Worm (Caenorhabditis elegans): ENCODE results near the gene C14A4.8.

Gene C14A4.8

ce11 chrII:10598970-10599369 is 1.0 kb upstream of the C14A4.8 start, which contains the start of gene C14A4.9:
Gene C14A4.9 (plus strand): TSS chrII:10599337.
- no peak for TF ChIP-seq F52B5.7 (tag; optimal IDR thresholded peaks at IDR 0.05)
- TF ChIP-seq D2030.7 (GFP tag; IDR thresholded peaks at IDR 0.05), result no peak
- TF ChIP-seq dpl-1 (GFP tag; optimal IDR thresholded peaks at IDR 0.05), result no peak
- no peak for TF ChIP-seq nfya-1 (tag; optimal IDR thresholded peaks at IDR 0.05; ENCODE audit: borderline replicate concordance, insufficient read depth)
- no peak for TF ChIP-seq mcd-1 (GFP tag; IDR thresholded peaks at IDR 0.05)
- TF ChIP-seq nhr-80 (tag; optimal IDR thresholded peaks at IDR 0.05), result no peak
- TF ChIP-seq ztf-18 (tag; optimal IDR thresholded peaks at IDR 0.05), result no peak
- no peak for TF ChIP-seq T07F8.4 (tag; optimal IDR thresholded peaks at IDR 0.05)
- TF ChIP-seq Y56A3A.18 (GFP tag; IDR thresholded peaks at IDR 0.05), result no peak
- TF ChIP-seq F57C9.4 (tag; optimal IDR thresholded peaks at IDR 0.05), result no peak
- TF ChIP-seq dpff-1 (tag; optimal IDR thresholded peaks at IDR 0.05), result no peak

ce11 chrII:10596462-10596861 is 1.5 kb downstream of the C14A4.8 start, which contains the start of gene C14A4.7:
Gene C14A4.7 (minus strand): TSS chrII:10596562.
- TF ChIP-seq F22D6.2 (tag; optimal IDR thresholded peaks at IDR 0.05), result no peak
- no peak for TF ChIP-seq Y53G8AR.9 (GFP tag; conservative IDR thresholded peaks at IDR 0.05)
- TF ChIP-seq snpc-1.3 (tag; optimal IDR thresholded peaks at IDR 0.05; ENCODE audit: insufficient read depth), result no peak
- no peak for TF ChIP-seq bed-1 (GFP tag; IDR thresholded peaks at IDR 0.05)
- peak; percentile 23 for TF ChIP-seq nhr-80 (tag; optimal IDR thresholded peaks at IDR 0.05)

- TF ChIP-seq Y53F4B.3 (GFP tag; IDR thresholded peaks at IDR 0.05), result no peak
- no peak for TF ChIP-seq nhr-27 (tag; optimal IDR thresholded peaks at IDR 0.05)
- no peak for TF ChIP-seq chd-7 (tag; optimal IDR thresholded peaks at IDR 0.05)
- TF ChIP-seq nhr-80 (tag; optimal IDR thresholded peaks at IDR 0.05), result peak; percentile 72
- TF ChIP-seq egl-18 (GFP tag; IDR thresholded peaks at IDR 0.05), result no peak
- TF ChIP-seq ceh-100 (GFP tag; IDR thresholded peaks at IDR 0.05), result no peak
- TF ChIP-seq tbp1 (GFP tag; optimal IDR thresholded peaks at IDR 0.05), result no peak
- TF ChIP-seq athp-1 (tag; optimal IDR thresholded peaks at IDR 0.05), result no peak
- TF ChIP-seq dox-1 (GFP tag; IDR thresholded peaks at IDR 0.05), result 0 out of 2 replicates have a peak, but pooled peaks have one; percentile 28
- TF ChIP-seq snpc-3.4 (tag; optimal IDR thresholded peaks at IDR 0.05), result no peak
- no peak for TF ChIP-seq F57A8.1 (GFP tag; optimal IDR thresholded peaks at IDR 0.05)
Observed at ce11 chrII:10594758-10595157, 3.2 kb downstream of the C14A4.8 start, which contains the start of gene C14A4.6. Gene C14A4.6 (minus strand): TSS chrII:10594776.

- TF ChIP-seq lin-40 (tag; optimal IDR thresholded peaks at IDR 0.05) (no peak), snpc-1.1 (tag; optimal IDR thresholded peaks at IDR 0.05; ENCODE audit: insufficient read depth) (no peak), C17E4.6 (GFP tag; IDR thresholded peaks at IDR 0.05) (no peak), D2030.7 (GFP tag; IDR thresholded peaks at IDR 0.05) (no peak)
Observed at ce11 chrII:10594312-10594711, 3.6 kb downstream of the C14A4.8 start.

ce11 chrII:10592452-10592851 is 5.5 kb downstream of the C14A4.8 start, which contains the start of gene crn-5:
Gene crn-5 (plus strand): TSS chrII:10592752.
- TF ChIP-seq egl-18 (GFP tag; IDR thresholded peaks at IDR 0.05) (no peak), Y79H2A.3 (GFP tag; conservative IDR thresholded peaks at IDR 0.05) (no peak), F57A8.1 (GFP tag; optimal IDR thresholded peaks at IDR 0.05) (no peak), madf-8 (GFP tag; conservative IDR thresholded peaks at IDR 0.05) (no peak), snpc-3.4 (tag; optimal IDR thresholded peaks at IDR 0.05) (no peak), madf-6 (GFP tag; IDR thresholded peaks at IDR 0.05) (no peak), nhr-179 (tag; optimal IDR thresholded peaks at IDR 0.05) (no peak), akir-1 (GFP tag; optimal IDR thresholded peaks at IDR 0.05) (no peak), dpff-1 (tag; optimal IDR thresholded peaks at IDR 0.05) (no peak), snpc-4 (GFP tag; optimal IDR thresholded peaks at IDR 0.05) (no peak), snpc-4 (tag; optimal IDR thresholded peaks at IDR 0.05) (no peak), cebp-1 (GFP tag; IDR thresholded peaks at IDR 0.05) (no peak), cebp-1 (tag; optimal IDR thresholded peaks at IDR 0.05) (no peak), ceh-100 (GFP tag; IDR thresholded peaks at IDR 0.05) (no peak), Y67H2A.10 (GFP tag; conservative IDR thresholded peaks at IDR 0.05) (no peak), nfya-1 (tag; optimal IDR thresholded peaks at IDR 0.05; ENCODE audit: borderline replicate concordance, insufficient read depth) (no peak), lin-35 (GFP tag; optimal IDR thresholded peaks at IDR 0.05) (no peak), tbp1 (GFP tag; optimal IDR thresholded peaks at IDR 0.05) (no peak), rpc-1 (optimal IDR thresholded peaks at IDR 0.05) (no peak), rpc-1 (tag; optimal IDR thresholded peaks at IDR 0.05) (no peak), F33H1.4 (GFP tag; IDR thresholded peaks at IDR 0.05) (no peak)

Data from whole organism, young adult.